Worm (Caenorhabditis elegans): ENCODE data around the gene wdr-83.

ce11 chrII:5039912-5040311 is 8.4 kb upstream of the wdr-83 start, which contains the start of gene golg-2:
- TF ChIP-seq pqm-1 (tag; optimal IDR thresholded peaks at IDR 0.05): no peak
- TF ChIP-seq unc-62 (GFP tag; optimal IDR thresholded peaks at IDR 0.05 in 1 of 2): no peak
- TF ChIP-seq unc-62 (tag; optimal IDR thresholded peaks at IDR 0.05): no peak
- no peak for TF ChIP-seq ztf-11 (tag; optimal IDR thresholded peaks at IDR 0.05)
- TF ChIP-seq ceh-32 (tag; optimal IDR thresholded peaks at IDR 0.05; ENCODE audit: poor library complexity): no peak
- TF ChIP-seq nhr-237 (tag; optimal IDR thresholded peaks at IDR 0.05): no peak
- no peak for TF ChIP-seq mdl-1 (tag; optimal IDR thresholded peaks at IDR 0.05)
- TF ChIP-seq madf-5 (GFP tag; IDR thresholded peaks at IDR 0.05): no peak
- TF ChIP-seq daf-16 (GFP tag; optimal IDR thresholded peaks at IDR 0.05): no peak
- no peak for TF ChIP-seq daf-16 (tag; optimal IDR thresholded peaks at IDR 0.05)
- TF ChIP-seq nhr-25 (tag; optimal IDR thresholded peaks at IDR 0.05; ENCODE audit: borderline replicate concordance, insufficient read depth): no peak

Data from whole organism, L4 larva.